Worm (Caenorhabditis elegans) whole organism, young adult: Measurements from ENCODE around the gene ZC190.6.
A peak's percentile ranks its signal among the peaks of the same experiment; 100 is the strongest.

Experiments used
- B0035.1 ChIP-seq: sonication (generic microtip); optimal IDR thresholded peaks from 2 replicates; lab custom pipeline; 2016; ENCODE audit warnings: missing genetic modification characterization, mild to moderate bottlenecking, missing compliant biosample characterization, missing genotype, missing genetic modification reagents
- C17E4.6 ChIP-seq: fragments of 200-800 bp; sonication (Bioruptor generic); IDR thresholded peaks from 2 replicates; pipeline ENCODE4 v1.3.6; 2022; ENCODE audit warnings: missing genetic modification reagents, missing genetic modification characterization, missing compliant biosample characterization
- D2030.7 ChIP-seq: fragments of 200-800 bp; sonication (Bioruptor generic); IDR thresholded peaks from 2 replicates; pipeline ENCODE4 v1.3.6; 2022; ENCODE audit warnings: missing genetic modification reagents, missing genetic modification characterization, missing compliant biosample characterization
- F57C9.4 ChIP-seq: sonication (generic microtip); optimal IDR thresholded peaks from 2 replicates; lab custom pipeline; 2017; ENCODE audit warnings: mild to moderate bottlenecking, missing genetic modification characterization, missing compliant biosample characterization
- K11D2.4 ChIP-seq: fragments of 200-800 bp; sonication (Bioruptor generic); IDR thresholded peaks from 2 replicates; pipeline ENCODE4 v1.3.6; 2022; ENCODE audit warnings: missing genetic modification reagents, missing genetic modification characterization, missing compliant biosample characterization
- K12H6.12 ChIP-seq: fragments of 200-800 bp; sonication (Bioruptor generic); optimal IDR thresholded peaks from 2 replicates; lab custom pipeline; 2018; ENCODE audit warnings: mild to moderate bottlenecking, missing genetic modification characterization, missing compliant biosample characterization
- Y79H2A.3 ChIP-seq: fragments of 200-800 bp; sonication (Bioruptor generic); conservative IDR thresholded peaks from 2 replicates; pipeline ENCODE4 v1.3.6; 2022; ENCODE audit warnings: missing genetic modification reagents, missing genetic modification characterization, missing compliant biosample characterization
- ama-1 ChIP-seq, 3 experiments: fragments of 150-350 bp in 1 of 3; sonication (generic microtip) in 2 of 3; optimal IDR thresholded peaks; 2 replicates each; lab custom pipeline; 2014 to 2018; ENCODE audit warnings: missing biosample characterization in 2 of 3, missing genetic modification characterization in 2 of 3, missing genetic modification reagents in 2 of 3
- athp-1 ChIP-seq: sonication (generic microtip); optimal IDR thresholded peaks from 2 replicates; lab custom pipeline; 2017; ENCODE audit warnings: mild to moderate bottlenecking, missing genetic modification characterization, missing compliant biosample characterization
- bed-1 ChIP-seq: fragments of 200-800 bp; sonication (Bioruptor generic); IDR thresholded peaks from 2 replicates; pipeline ENCODE4 v1.3.6; 2022; ENCODE audit warnings: missing genetic modification reagents, missing genetic modification characterization, missing compliant biosample characterization
- cebp-1 ChIP-seq, 2 experiments: fragments of 200-800 bp in 1 of 2; sonication (Bioruptor generic) in 1 of 2; sonication (generic microtip) in 1 of 2; IDR thresholded peaks in 1 of 2; optimal IDR thresholded peaks in 1 of 2; 2 replicates each; pipeline versions ENCODE4 v1.3.6 to Lab custom; 2017 to 2022; ENCODE audit warnings: missing compliant biosample characterization in 2 of 2, missing genetic modification characterization in 2 of 2, mild to moderate bottlenecking in 1 of 2, missing genetic modification reagents in 1 of 2, moderate library complexity in 1 of 2
- cebp-2 ChIP-seq: fragments of 200-800 bp; sonication (Bioruptor generic); IDR thresholded peaks from 2 replicates; pipeline ENCODE4 v1.3.6; 2022; ENCODE audit warnings: missing genetic modification characterization, missing compliant biosample characterization
- ceh-27 ChIP-seq: fragments of 200-800 bp; sonication (Bioruptor generic); optimal IDR thresholded peaks from 2 replicates; lab custom pipeline; 2018; ENCODE audit warnings: mild to moderate bottlenecking, missing genetic modification characterization, moderate library complexity, missing compliant biosample characterization
- ceh-91 ChIP-seq: fragments of 200-800 bp; sonication (Bioruptor generic); IDR thresholded peaks from 2 replicates; pipeline ENCODE4 v1.3.6; 2022; ENCODE audit warnings: missing genetic modification reagents, missing genetic modification characterization, missing compliant biosample characterization
- efl-1 ChIP-seq: fragments of 150-350 bp; optimal IDR thresholded peaks from 2 replicates; lab custom pipeline; 2014; ENCODE audit warnings: missing biosample characterization, missing genetic modification reagents, missing genetic modification characterization
- egl-18 ChIP-seq: fragments of 200-800 bp; sonication (Bioruptor generic); IDR thresholded peaks from 2 replicates; pipeline ENCODE4 v1.3.6; 2022; ENCODE audit warnings: missing genetic modification reagents, missing genetic modification characterization, missing compliant biosample characterization
- him-1 ChIP-seq: sonication (generic microtip); optimal IDR thresholded peaks from 2 replicates; lab custom pipeline; 2016; ENCODE audit warnings: missing genotype, missing genetic modification reagents, missing genetic modification characterization, missing compliant biosample characterization
- let-526 ChIP-seq: fragments of 200-800 bp; sonication (Bioruptor generic); IDR thresholded peaks from 2 replicates; pipeline ENCODE4 v1.3.6; 2022; ENCODE audit warnings: missing genetic modification reagents, missing genetic modification characterization, missing compliant biosample characterization
- let-607 ChIP-seq, 2 experiments: fragments of 200-800 bp in 1 of 2; sonication (Bioruptor generic) in 1 of 2; sonication (generic microtip) in 1 of 2; optimal IDR thresholded peaks; 2 replicates each; lab custom pipeline; 2016 to 2018; ENCODE audit warnings: mild to moderate bottlenecking in 2 of 2, missing compliant biosample characterization in 2 of 2, missing genetic modification characterization in 2 of 2, moderate library complexity in 2 of 2, missing genotype in 1 of 2
- lin-35 ChIP-seq, 3 experiments: fragments of 150-350 bp in 2 of 3; sonication (generic microtip) in 1 of 3; optimal IDR thresholded peaks; 2 replicates each; lab custom pipeline; 2014 to 2018; ENCODE audit warnings: missing biosample characterization in 3 of 3, missing genetic modification characterization in 3 of 3, missing genetic modification reagents in 3 of 3
- lin-40 ChIP-seq: sonication (generic microtip); optimal IDR thresholded peaks from 2 replicates; lab custom pipeline; 2016; ENCODE audit warnings: missing genetic modification characterization, mild to moderate bottlenecking, missing compliant biosample characterization, missing genotype, missing genetic modification reagents
- lsl-1 ChIP-seq: fragments of 200-800 bp; sonication (Bioruptor generic); optimal IDR thresholded peaks from 2 replicates; lab custom pipeline; 2018; ENCODE audit warnings: mild to moderate bottlenecking, missing genetic modification characterization, moderate library complexity, missing compliant biosample characterization
- mcd-1 ChIP-seq: fragments of 200-800 bp; sonication (Bioruptor generic); IDR thresholded peaks from 2 replicates; pipeline ENCODE4 v1.3.6; 2022; ENCODE audit warnings: missing genetic modification reagents, missing genetic modification characterization, missing compliant biosample characterization
- nfyb-1 ChIP-seq: fragments of 200-800 bp; sonication (Bioruptor generic); IDR thresholded peaks from 2 replicates; pipeline ENCODE4 v1.3.6; 2022; ENCODE audit warnings: missing genetic modification reagents, missing genetic modification characterization, missing compliant biosample characterization
- nhr-27 ChIP-seq: fragments of 200-800 bp; sonication (Bioruptor generic); optimal IDR thresholded peaks from 2 replicates; lab custom pipeline; 2018; ENCODE audit warnings: mild to moderate bottlenecking, missing genetic modification characterization, moderate library complexity, missing compliant biosample characterization
- rcor-1 ChIP-seq: fragments of 200-800 bp; sonication (Bioruptor generic); IDR thresholded peaks from 2 replicates; pipeline ENCODE4 v1.3.6; 2022; ENCODE audit warnings: missing genetic modification reagents, missing genetic modification characterization, missing compliant biosample characterization
- snpc-3.4 ChIP-seq: sonication (generic microtip); optimal IDR thresholded peaks from 2 replicates; lab custom pipeline; 2017; ENCODE audit warnings: missing genetic modification characterization, mild to moderate bottlenecking, missing compliant biosample characterization, antibody characterized with exemption, moderate library complexity, missing genotype, missing genetic modification reagents
- somi-1 ChIP-seq: fragments of 200-800 bp; sonication (Bioruptor generic); optimal IDR thresholded peaks from 2 replicates; lab custom pipeline; 2018; ENCODE audit warnings: mild to moderate bottlenecking, missing genetic modification characterization, missing compliant biosample characterization
- zfh-2 ChIP-seq: fragments of 200-800 bp; sonication (Bioruptor generic); conservative IDR thresholded peaks from 2 replicates; pipeline ENCODE4 v1.3.6; 2022; ENCODE audit warnings: missing genetic modification reagents, missing genetic modification characterization, missing compliant biosample characterization
- zim-3 ChIP-seq: sonication (generic microtip); optimal IDR thresholded peaks from 2 replicates; lab custom pipeline; 2017; ENCODE audit warnings: mild to moderate bottlenecking, missing genetic modification characterization, moderate library complexity, missing compliant biosample characterization
- ztf-26 ChIP-seq: sonication (generic microtip); optimal IDR thresholded peaks from 2 replicates; lab custom pipeline; 2017; ENCODE audit warnings: missing genetic modification characterization, missing compliant biosample characterization
- ztf-28 ChIP-seq: fragments of 200-800 bp; sonication (Bioruptor generic); IDR thresholded peaks from 2 replicates; pipeline ENCODE4 v1.3.6; 2022; ENCODE audit warnings: missing genetic modification reagents, missing genetic modification characterization, missing compliant biosample characterization

Gene ZC190.6

DNA sequence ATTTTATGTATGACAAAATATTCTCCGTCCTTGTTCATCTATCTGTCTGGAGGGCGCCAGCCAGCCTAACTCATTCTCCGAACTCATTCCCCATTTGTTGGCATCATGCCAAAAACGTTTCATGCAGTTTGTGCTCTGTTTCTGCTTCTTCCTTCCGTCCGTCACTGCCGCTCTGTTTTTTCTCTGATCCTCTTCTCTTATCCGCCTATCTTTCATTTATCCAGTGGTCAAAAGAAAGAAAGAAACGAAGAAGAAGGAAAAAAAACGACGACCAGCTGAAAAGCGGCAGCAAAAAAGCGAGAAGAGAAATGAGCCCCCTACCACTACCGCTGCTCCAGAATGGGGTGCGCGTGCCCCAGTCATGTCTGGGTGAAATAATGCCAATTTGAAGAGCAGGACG is 14.1 kb downstream of the ZC190.6 start:
- TF ChIP-seq Y79H2A.3 (GFP tag; lab: Robert Waterston, UW) = no peak
- no peak for TF ChIP-seq snpc-3.4 (tag; lab: Kevin White, UChicago)
- TF ChIP-seq egl-18 (GFP tag; lab: Robert Waterston, UW) = no peak
- TF ChIP-seq cebp-2 (GFP tag; lab: Robert Waterston, UW) = no peak
- TF ChIP-seq efl-1 (GFP tag; lab: Kevin White, UChicago) = no peak
- no peak for TF ChIP-seq C17E4.6 (GFP tag; lab: Robert Waterston, UW)
- TF ChIP-seq ztf-28 (GFP tag; lab: Robert Waterston, UW) = no peak
- no peak for TF ChIP-seq nhr-27 (tag; lab: Kevin White, UChicago)
- no peak for TF ChIP-seq let-607 (tag; optimal IDR thresholded peaks at IDR 0.05; lab: Kevin White, UChicago)
- no peak for TF ChIP-seq nfyb-1 (GFP tag; lab: Robert Waterston, UW)
- TF ChIP-seq lin-35 (GFP tag; optimal IDR thresholded peaks at IDR 0.05; lab: Kevin White, UChicago) = no peak
- TF ChIP-seq zim-3 (tag; lab: Kevin White, UChicago) = no peak
- TF ChIP-seq mcd-1 (GFP tag; lab: Robert Waterston, UW) = 0 out of 2 replicates have a peak, but pooled peaks have one; percentile 12
- TF ChIP-seq K12H6.12 = peak; percentile 9
- no peak for TF ChIP-seq ceh-91 (GFP tag; lab: Robert Waterston, UW)
- no peak for TF ChIP-seq ceh-27 (GFP tag; lab: Kevin White, UChicago)
- TF ChIP-seq cebp-1 (GFP tag; IDR thresholded peaks at IDR 0.05; lab: Robert Waterston, UW) = no peak
- TF ChIP-seq cebp-1 (tag; optimal IDR thresholded peaks at IDR 0.05; lab: Kevin White, UChicago) = peak; percentile 17
- TF ChIP-seq lsl-1 = no peak
- TF ChIP-seq B0035.1 (tag; lab: Kevin White, UChicago) = no peak
- no peak for TF ChIP-seq let-526 (GFP tag; lab: Robert Waterston, UW)
- TF ChIP-seq zfh-2 (GFP tag; lab: Robert Waterston, UW) = peak; percentile 85

- TF ChIP-seq nfyb-1 (GFP tag; lab: Robert Waterston, UW) (0 out of 2 replicates have a peak, but pooled peaks have one; percentile 38), K11D2.4 (GFP tag; lab: Robert Waterston, UW) (no peak), D2030.7 (GFP tag; lab: Robert Waterston, UW) (no peak), lin-40 (tag; lab: Kevin White, UChicago) (peak; percentile 30), lin-35 (GFP tag; optimal IDR thresholded peaks at IDR 0.05; lab: Kevin White, UChicago) (no peak), athp-1 (no peak), rcor-1 (no peak), egl-18 (GFP tag; lab: Robert Waterston, UW) (no peak), K12H6.12 (no peak), F57C9.4 (tag; lab: Kevin White, UChicago) (no peak), zim-3 (tag; lab: Kevin White, UChicago) (no peak), somi-1 (GFP tag; lab: Kevin White, UChicago) (peak; percentile 40), cebp-2 (GFP tag; lab: Robert Waterston, UW) (no peak), ztf-26 (tag; lab: Kevin White, UChicago) (peak; percentile 29), zfh-2 (GFP tag; lab: Robert Waterston, UW) (peak; percentile 68), him-1 (no peak), bed-1 (GFP tag; lab: Robert Waterston, UW) (no peak), ama-1 (optimal IDR thresholded peaks at IDR 0.05; lab: Kevin White, UChicago) (no peak), ama-1 (GFP tag; optimal IDR thresholded peaks at IDR 0.05; lab: Kevin White, UChicago) (no peak)
- TF ChIP-seq, all 124 proteins: peak for 5
Measured at ce11 chrV:8662056-8663006, 14.8 kb downstream of the ZC190.6 start.
